Worm (Caenorhabditis elegans): ENCODE results near the gene C10C6.13.

Gene C10C6.13

ce11 chrIV:11434575-11434974 is 35.0 kb downstream of the C10C6.13 start:
- TF ChIP-seq unc-62 (GFP tag; optimal IDR thresholded peaks at IDR 0.05): no peak
- no peak for TF ChIP-seq unc-55 (GFP tag; optimal IDR thresholded peaks at IDR 0.05)
- TF ChIP-seq sem-4 (tag; optimal IDR thresholded peaks at IDR 0.05): no peak
- TF ChIP-seq fos-1 (tag; optimal IDR thresholded peaks at IDR 0.05): peak; percentile 80

ce11 chrIV:11433709-11434108 is 35.8 kb downstream of the C10C6.13 start:
- TF ChIP-seq sma-9 (GFP tag; optimal IDR thresholded peaks at IDR 0.05) (peak; percentile 53), sma-9 (tag; optimal IDR thresholded peaks at IDR 0.05) (no peak), elt-1 (tag; optimal IDR thresholded peaks at IDR 0.05) (no peak), lin-11 (tag; optimal IDR thresholded peaks at IDR 0.05) (peak; percentile 20), zag-1 (tag; optimal IDR thresholded peaks at IDR 0.05) (peak; percentile 54), ztf-4 (tag; optimal IDR thresholded peaks at IDR 0.05) (peak; percentile 55), unc-39 (tag; optimal IDR thresholded peaks at IDR 0.05) (no peak), blmp-1 (tag; optimal IDR thresholded peaks at IDR 0.05; ENCODE audit: insufficient read depth) (no peak), ztf-1 (GFP tag; conservative IDR thresholded peaks at IDR 0.05) (no peak), fos-1 (tag; optimal IDR thresholded peaks at IDR 0.05) (peak; percentile 49), C34F6.9 (tag; optimal IDR thresholded peaks at IDR 0.05) (peak; percentile 90), aly-2 (tag; optimal IDR thresholded peaks at IDR 0.05) (no peak), egl-27 (tag; optimal IDR thresholded peaks at IDR 0.05) (peak; percentile 44), mdl-1 (tag; optimal IDR thresholded peaks at IDR 0.05) (no peak), sem-4 (tag; optimal IDR thresholded peaks at IDR 0.05) (peak; percentile 48), F13H6.1 (tag; optimal IDR thresholded peaks at IDR 0.05) (peak; percentile 82), ztf-11 (tag; optimal IDR thresholded peaks at IDR 0.05) (no peak), mab-5 (tag; optimal IDR thresholded peaks at IDR 0.05) (peak; percentile 49), unc-55 (GFP tag; optimal IDR thresholded peaks at IDR 0.05) (peak; percentile 91), snpc-4 (tag; optimal IDR thresholded peaks at IDR 0.05) (peak; percentile 10), lsy-2 (tag; optimal IDR thresholded peaks at IDR 0.05) (peak; percentile 73 to 84), nhr-129 (tag; optimal IDR thresholded peaks at IDR 0.05) (peak; percentile 80), nhr-10 (tag; optimal IDR thresholded peaks at IDR 0.05) (no peak), gmeb-1 (tag; optimal IDR thresholded peaks at IDR 0.05) (peak; percentile 73), lin-13 (GFP tag; optimal IDR thresholded peaks at IDR 0.05) (peak; percentile 63), crh-2 (tag; optimal IDR thresholded peaks at IDR 0.05) (peak; percentile 68), sma-3 (GFP tag; optimal IDR thresholded peaks at IDR 0.05) (peak; percentile 31)

- no peak for TF ChIP-seq elt-3 (tag; optimal IDR thresholded peaks at IDR 0.05)
- no peak for TF ChIP-seq gmeb-1 (tag; optimal IDR thresholded peaks at IDR 0.05)
- TF ChIP-seq dmd-4 (tag; optimal IDR thresholded peaks at IDR 0.05): no peak
- no peak for TF ChIP-seq C34F6.9 (tag; optimal IDR thresholded peaks at IDR 0.05)
- no peak for TF ChIP-seq lsy-2 (tag; optimal IDR thresholded peaks at IDR 0.05)
- no peak for TF ChIP-seq mbf-1 (tag; optimal IDR thresholded peaks at IDR 0.05)
- no peak for TF ChIP-seq aly-2 (tag; optimal IDR thresholded peaks at IDR 0.05)
- no peak for TF ChIP-seq fos-1 (tag; optimal IDR thresholded peaks at IDR 0.05)
- TF ChIP-seq unc-39 (tag; optimal IDR thresholded peaks at IDR 0.05): no peak
- TF ChIP-seq mab-5 (tag; optimal IDR thresholded peaks at IDR 0.05): no peak
- no peak for TF ChIP-seq lin-13 (GFP tag; optimal IDR thresholded peaks at IDR 0.05)
- no peak for TF ChIP-seq ztf-4 (tag; optimal IDR thresholded peaks at IDR 0.05)
Measured at ce11 chrIV:11431448-11431847, 38.1 kb downstream of the C10C6.13 start.

- no peak for TF ChIP-seq gmeb-1 (tag; optimal IDR thresholded peaks at IDR 0.05)
- TF ChIP-seq nhr-25 (tag; optimal IDR thresholded peaks at IDR 0.05): no peak
- TF ChIP-seq nhr-237 (tag; optimal IDR thresholded peaks at IDR 0.05): no peak
- no peak for TF ChIP-seq crh-2 (tag; optimal IDR thresholded peaks at IDR 0.05)
- TF ChIP-seq unc-39 (tag; optimal IDR thresholded peaks at IDR 0.05): no peak
- no peak for TF ChIP-seq unc-62 (GFP tag; optimal IDR thresholded peaks at IDR 0.05)
- TF ChIP-seq zag-1 (tag; optimal IDR thresholded peaks at IDR 0.05): no peak
Measured at ce11 chrIV:11425442-11425841, 44.1 kb downstream of the C10C6.13 start, which contains the start of gene kin-4. Gene kin-4 (plus strand): TSS chrIV:11425742.

- no peak for TF ChIP-seq nhr-6 (tag; optimal IDR thresholded peaks at IDR 0.05)
- no peak for TF ChIP-seq dmd-4 (tag; optimal IDR thresholded peaks at IDR 0.05)
Measured at ce11 chrIV:11424830-11425229, 44.7 kb downstream of the C10C6.13 start, which contains the start of gene F22B3.8. Gene F22B3.8 (minus strand): TSS chrIV:11424930.

Data from whole organism, L2 larva.